Fruit fly (Drosophila melanogaster) whole organism: ENCODE measurements around the gene eater.

Experiments
- CG8478 ChIP-seq: fragments of >200 bp; optimal IDR thresholded peaks from 2 replicates; lab custom pipeline; 2018; ENCODE audit warnings: inconsistent platforms
- Dll ChIP-seq: fragments of >200 bp; optimal IDR thresholded peaks from 2 replicates; lab custom pipeline; 2017
- EcR ChIP-seq, 2 experiments: fragments of >200 bp; optimal IDR thresholded peaks; 2 replicates each; lab custom pipeline; 2017; ENCODE audit warnings: missing biosample characterization in 2 of 2, missing genetic modification characterization in 2 of 2, missing genetic modification reagents in 2 of 2
- pan ChIP-seq: fragments of >200 bp; optimal IDR thresholded peaks from 2 replicates; lab custom pipeline; 2017
- psq ChIP-seq: fragments of >200 bp; optimal IDR thresholded peaks from 2 replicates; lab custom pipeline; 2017
- usp ChIP-seq: fragments of >200 bp; optimal IDR thresholded peaks from 2 replicates; lab custom pipeline; 2017; ENCODE audit warnings: missing biosample characterization, missing genetic modification characterization, mixed read lengths

eater gene

dm6 chr3R:27128723-27129122, 29.2 kb upstream of the eater start:
- no peak for TF ChIP-seq psq (lab: Kevin White, UChicago)
- no peak for TF ChIP-seq CG8478 (lab: Kevin White, UChicago)
- TF ChIP-seq EcR (GFP tag; optimal IDR thresholded peaks at IDR 0.05; lab: Kevin White, UChicago) = no peak
- TF ChIP-seq Dll (lab: Kevin White, UChicago) = no peak
- TF ChIP-seq pan = no peak
- no peak for TF ChIP-seq usp

dm6 chr3R:27124588-27124987, 25.1 kb upstream of the eater start, which contains the start of gene CG6059:
TSS of gene CG6059 (minus strand) at chr3R:27124688.
- TF ChIP-seq EcR (GFP tag; optimal IDR thresholded peaks at IDR 0.05; lab: Kevin White, UChicago) (no peak), Dll (lab: Kevin White, UChicago) (no peak), usp (no peak), psq (lab: Kevin White, UChicago) (no peak), CG8478 (lab: Kevin White, UChicago) (no peak), pan (no peak)

DNA sequence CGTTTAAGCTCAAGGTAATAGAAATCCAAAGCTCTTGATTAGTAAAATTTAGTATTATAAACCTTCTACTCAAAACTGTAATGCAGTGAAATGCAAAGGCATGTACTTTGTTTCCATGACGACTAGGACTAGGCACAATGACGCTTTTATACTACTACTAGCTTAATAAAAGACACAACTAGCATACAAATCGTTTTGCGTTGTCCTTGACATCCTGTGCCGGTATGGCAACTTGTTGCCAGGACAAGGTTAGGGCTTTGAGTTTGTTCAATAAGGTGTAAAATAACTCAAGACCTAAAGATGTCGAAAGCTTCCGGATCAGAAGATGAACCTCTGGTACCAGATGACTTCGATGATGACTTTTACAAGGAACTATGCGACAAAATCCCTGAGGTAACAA, 18.9 kb upstream of the eater start, which contains the start of gene CG5882:
TSS of gene CG5882 (plus strand) at position 301 of the 400 bp plus-strand sequence.
- TF ChIP-seq pan (no peak), EcR (GFP tag; optimal IDR thresholded peaks at IDR 0.05; lab: Kevin White, UChicago) (no peak), usp (no peak), psq (lab: Kevin White, UChicago) (no peak), CG8478 (lab: Kevin White, UChicago) (no peak), Dll (lab: Kevin White, UChicago) (no peak)

DNA sequence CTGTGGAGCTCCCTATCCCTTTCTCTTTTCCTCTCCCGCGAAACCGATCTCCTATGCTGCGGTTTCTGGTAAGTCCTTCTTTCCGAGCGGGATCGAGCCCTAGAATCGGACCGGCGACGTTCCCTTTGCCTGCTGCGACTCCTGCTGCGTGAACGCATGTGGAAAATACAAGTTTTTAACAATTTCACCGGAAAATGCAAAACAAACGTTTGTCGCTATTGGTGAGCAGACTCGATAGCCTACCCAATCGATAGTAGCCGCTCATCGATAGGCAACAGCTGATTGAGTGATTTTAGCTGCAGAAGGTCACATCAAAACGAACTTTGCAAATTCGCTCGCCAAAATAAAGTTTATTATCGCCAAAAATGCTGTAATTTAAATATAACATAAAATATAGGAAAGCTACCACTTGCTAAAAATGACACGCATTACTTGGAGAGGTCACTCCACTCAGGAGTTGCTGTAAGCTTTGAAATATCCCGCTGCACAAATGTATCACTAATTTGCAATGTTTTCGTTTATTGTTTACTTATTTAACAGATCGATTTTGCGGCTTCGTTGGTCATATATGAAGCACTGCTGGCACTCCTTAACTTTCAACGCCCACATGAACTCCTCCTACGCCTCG, 17.1 kb upstream of the eater start, which contains the start of the genes CG6066 and CG5880:
TSS of gene CG6066 (minus strand) at position 243 of the 628 bp plus-strand sequence.
TSS of gene CG5880 (plus strand) at position 281 of the 628 bp plus-strand sequence.
- TF ChIP-seq Dll (lab: Kevin White, UChicago) (no peak), psq (lab: Kevin White, UChicago) (no peak), usp (no peak), EcR (GFP tag; optimal IDR thresholded peaks at IDR 0.05; lab: Kevin White, UChicago) (no peak), CG8478 (lab: Kevin White, UChicago) (no peak), pan (no peak)

dm6 chr3R:27111784-27112602, 12.5 kb upstream of the eater start, which contains the start of the genes gb and CG5815:
TSS of gene gb (minus strand) at chr3R:27112270.
TSS of gene CG5815 (plus strand) at chr3R:27112566.
- no peak for TF ChIP-seq Dll (lab: Kevin White, UChicago)
- TF ChIP-seq EcR (GFP tag; optimal IDR thresholded peaks at IDR 0.05; lab: Kevin White, UChicago) = peak in 1 of 2 experiments; percentile 72

DNA sequence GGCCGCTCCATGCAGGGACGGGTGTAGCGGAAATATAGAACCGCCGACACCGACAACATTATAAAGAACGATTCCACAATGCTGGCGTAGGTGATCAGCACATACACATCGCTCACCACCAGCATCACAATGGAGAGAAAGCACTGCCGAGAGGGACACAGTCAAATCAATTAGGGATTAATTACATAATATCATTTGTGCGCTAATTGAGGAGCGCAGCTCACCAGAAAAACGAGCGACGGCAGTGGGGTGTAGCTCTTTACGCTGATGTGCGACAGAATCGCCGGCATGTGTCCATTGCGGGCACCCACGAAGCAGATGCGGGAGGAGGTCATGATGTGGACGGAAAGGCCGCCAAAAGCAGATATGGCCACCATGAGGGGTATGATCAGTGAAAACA, 10.0 kb upstream of the eater start:
- TF ChIP-seq CG8478 (lab: Kevin White, UChicago) (no peak), EcR (GFP tag; optimal IDR thresholded peaks at IDR 0.05; lab: Kevin White, UChicago) (no peak), Dll (lab: Kevin White, UChicago) (no peak), usp (no peak), pan (no peak), psq (lab: Kevin White, UChicago) (no peak)

dm6 chr3R:27108111-27108510, 8.6 kb upstream of the eater start:
- TF ChIP-seq usp (no peak), psq (lab: Kevin White, UChicago) (no peak), Dll (lab: Kevin White, UChicago) (no peak), EcR (GFP tag; optimal IDR thresholded peaks at IDR 0.05; lab: Kevin White, UChicago) (no peak), CG8478 (lab: Kevin White, UChicago) (no peak), pan (no peak)

- TF ChIP-seq Dll (lab: Kevin White, UChicago) = no peak
- TF ChIP-seq EcR (GFP tag; optimal IDR thresholded peaks at IDR 0.05; lab: Kevin White, UChicago) = no peak
- TF ChIP-seq pan = no peak
- TF ChIP-seq psq (lab: Kevin White, UChicago) = no peak
- TF ChIP-seq CG8478 (lab: Kevin White, UChicago) = no peak
- no peak for TF ChIP-seq usp
Observed at dm6 chr3R:27106134-27106694, 6.7 kb upstream of the eater start, which contains the start of gene CAH9. TSS of gene CAH9 (minus strand) at chr3R:27106184.

- no peak for TF ChIP-seq pan
- TF ChIP-seq psq (lab: Kevin White, UChicago) = no peak
- no peak for TF ChIP-seq usp
- TF ChIP-seq Dll (lab: Kevin White, UChicago) = no peak
- TF ChIP-seq EcR (GFP tag; optimal IDR thresholded peaks at IDR 0.05; lab: Kevin White, UChicago) = no peak
- TF ChIP-seq CG8478 (lab: Kevin White, UChicago) = no peak
Observed at dm6 chr3R:27105439-27105838, 6.0 kb upstream of the eater start.

- TF ChIP-seq Dll (lab: Kevin White, UChicago) = no peak
- TF ChIP-seq psq (lab: Kevin White, UChicago) = no peak
- TF ChIP-seq CG8478 (lab: Kevin White, UChicago) = no peak
- no peak for TF ChIP-seq usp
Observed at dm6 chr3R:27100930-27101329, 1.5 kb upstream of the eater start, which contains the start of gene Jhbp11. TSS of gene Jhbp11 (plus strand) at chr3R:27101230.

- no peak for TF ChIP-seq CG8478 (lab: Kevin White, UChicago)
- TF ChIP-seq pan = no peak
- no peak for TF ChIP-seq usp
- TF ChIP-seq EcR (GFP tag; optimal IDR thresholded peaks at IDR 0.05; lab: Kevin White, UChicago) = no peak
- no peak for TF ChIP-seq Dll (lab: Kevin White, UChicago)
- TF ChIP-seq psq (lab: Kevin White, UChicago) = no peak
Observed at dm6 chr3R:27098638-27099037, 841 bp downstream of the eater start.
